Fruit fly (Drosophila melanogaster) S2 (cell line): ENCODE data around the gene Rab35.
"Not testable (repeated sequence)": the region's sequence is repeated elsewhere in the genome, so short reads cannot be mapped to it uniquely, and the experiment has no call there.

ENCODE experiments used
- CG8478 ChIP-seq: fragments of >200 bp; optimal IDR thresholded peaks from 2 replicates; lab custom pipeline; 2018
- CTCF ChIP-seq, 2 experiments: fragments of >200 bp; optimal IDR thresholded peaks; 2 replicates each; lab custom pipeline; 2018

The Rab35 gene

dm6 chrX:20159679-20160140 is at the start of gene Rab35:
Gene Rab35, minus strand, starts transcription at chrX:20159872.
- no peak for TF ChIP-seq CG8478 (lab: Kevin White, UChicago)
- no peak for TF ChIP-seq CTCF (optimal IDR thresholded peaks at IDR 0.05; lab: Kevin White, UChicago)

- TF ChIP-seq CG8478 (lab: Kevin White, UChicago); CTCF (optimal IDR thresholded peaks at IDR 0.05; lab: Kevin White, UChicago): not testable (repeated sequence)
Measured at dm6 chrX:20201833-20202232, 42.2 kb upstream of the Rab35 start, which contains the start of gene SdicA. Gene SdicA, minus strand, starts transcription at chrX:20201933.

dm6 chrX:20194127-20194526 is 34.5 kb upstream of the Rab35 start, which contains the start of gene Sdic3:
Gene Sdic3, minus strand, starts transcription at chrX:20194227.
- not testable (repeated sequence) for TF ChIP-seq CG8478 (lab: Kevin White, UChicago); CTCF (optimal IDR thresholded peaks at IDR 0.05; lab: Kevin White, UChicago)

dm6 chrX:20186387-20186786 is 26.7 kb upstream of the Rab35 start, which contains the start of gene Sdic2:
Gene Sdic2, minus strand, starts transcription at chrX:20186487.
- TF ChIP-seq CTCF (optimal IDR thresholded peaks at IDR 0.05; lab: Kevin White, UChicago); CG8478 (lab: Kevin White, UChicago): not testable (repeated sequence)

dm6 chrX:20178538-20178937 is 18.9 kb upstream of the Rab35 start, which contains the start of gene Sdic1:
Gene Sdic1, minus strand, starts transcription at chrX:20178638.
- not testable (repeated sequence) for TF ChIP-seq CTCF (optimal IDR thresholded peaks at IDR 0.05; lab: Kevin White, UChicago); CG8478 (lab: Kevin White, UChicago)

dm6 chrX:20173464-20173995 is 13.9 kb upstream of the Rab35 start, which contains the start of gene AnxB10:
Gene AnxB10, minus strand, starts transcription at chrX:20173514.
- no peak for TF ChIP-seq CG8478 (lab: Kevin White, UChicago)
- TF ChIP-seq CTCF (optimal IDR thresholded peaks at IDR 0.05; lab: Kevin White, UChicago): no peak

- TF ChIP-seq CTCF (optimal IDR thresholded peaks at IDR 0.05; lab: Kevin White, UChicago): no peak
- TF ChIP-seq CG8478 (lab: Kevin White, UChicago): no peak
Measured at dm6 chrX:20169898-20170297, 10.2 kb upstream of the Rab35 start, which contains the start of the genes CG9581 and CG9578. Gene CG9581, minus strand, starts transcription at chrX:20169981. Gene CG9578, plus strand, starts transcription at chrX:20170222.

- no peak for TF ChIP-seq CTCF (optimal IDR thresholded peaks at IDR 0.05; lab: Kevin White, UChicago)
- TF ChIP-seq CG8478 (lab: Kevin White, UChicago): no peak
Measured at dm6 chrX:20166484-20167038, 6.9 kb upstream of the Rab35 start, which contains the start of gene CG9577. Gene CG9577, plus strand, starts transcription at chrX:20166673.

dm6 chrX:20165773-20166412 is 6.2 kb upstream of the Rab35 start, which contains the start of gene Phf7:
Gene Phf7, minus strand, starts transcription at chrX:20165830.
- TF ChIP-seq CG8478 (lab: Kevin White, UChicago) (no peak), CTCF (optimal IDR thresholded peaks at IDR 0.05; lab: Kevin White, UChicago) (peak in 1 of 2 experiments; percentile 30)

- TF ChIP-seq CG8478 (lab: Kevin White, UChicago): no peak
- TF ChIP-seq CTCF (optimal IDR thresholded peaks at IDR 0.05; lab: Kevin White, UChicago): no peak
Measured at dm6 chrX:20162586-20162985, 2.9 kb upstream of the Rab35 start.

- TF ChIP-seq CTCF (optimal IDR thresholded peaks at IDR 0.05; lab: Kevin White, UChicago): no peak
- no peak for TF ChIP-seq CG8478 (lab: Kevin White, UChicago)
Measured at dm6 chrX:20158943-20159385, 708 bp downstream of the Rab35 start.

- TF ChIP-seq CG8478 (lab: Kevin White, UChicago) (no peak), CTCF (optimal IDR thresholded peaks at IDR 0.05; lab: Kevin White, UChicago) (no peak)
Measured at dm6 chrX:20158491-20158890, 1.2 kb downstream of the Rab35 start.

- no peak for TF ChIP-seq CG8478 (lab: Kevin White, UChicago)
- TF ChIP-seq CTCF (optimal IDR thresholded peaks at IDR 0.05; lab: Kevin White, UChicago): no peak
Measured at dm6 chrX:20155947-20156346, 3.7 kb downstream of the Rab35 start.

dm6 chrX:20147693-20148174 is 11.9 kb downstream of the Rab35 start, which contains the start of gene aspr:
Gene aspr, plus strand, starts transcription at chrX:20148124.
- TF ChIP-seq CTCF (optimal IDR thresholded peaks at IDR 0.05; lab: Kevin White, UChicago) (no peak), CG8478 (lab: Kevin White, UChicago) (no peak)
